Fruit fly (Drosophila melanogaster) whole organism, embryonic: ENCODE results near the gene CG15343.

Experiments
- Abd-B ChIP-seq: fragments of 200-800 bp; sonication (Bioruptor generic); optimal IDR thresholded peaks from 2 replicates; lab custom pipeline; 2018; ENCODE audit warnings: missing biosample characterization, mild to moderate bottlenecking, missing genetic modification characterization, moderate library complexity
- BEAF-32 ChIP-seq: fragments of 200-800 bp; sonication (Bioruptor generic); optimal IDR thresholded peaks from 3 replicates; lab custom pipeline; 2017; ENCODE audit warnings: missing biosample characterization, missing genetic modification characterization, mild to moderate bottlenecking, moderate library complexity, missing genetic modification reagents
- BtbVII ChIP-seq: fragments of 200-800 bp; sonication (Bioruptor generic); optimal IDR thresholded peaks from 3 replicates; lab custom pipeline; 2017; ENCODE audit warnings: missing biosample characterization, mild to moderate bottlenecking, missing genetic modification characterization
- CG10147 ChIP-seq: fragments of 200-800 bp; sonication (Bioruptor generic); optimal IDR thresholded peaks from 2 replicates; lab custom pipeline; 2019; ENCODE audit warnings: missing biosample characterization, mild to moderate bottlenecking, missing genetic modification characterization, moderate library complexity
- CG11093 ChIP-seq: fragments of 200-800 bp; sonication (Bioruptor generic); IDR thresholded peaks from 3 replicates; pipeline ENCODE4 v1.3.6; 2022; ENCODE audit warnings: missing biosample characterization, missing genetic modification characterization
- CG11456 ChIP-seq: fragments of 200-800 bp; sonication (Bioruptor generic); IDR thresholded peaks from 3 replicates; pipeline ENCODE4 v1.3.6; 2022; ENCODE audit warnings: missing biosample characterization, missing genetic modification characterization
- CG12104 ChIP-seq: fragments of 200-800 bp; sonication (Bioruptor generic); optimal IDR thresholded peaks from 3 replicates; lab custom pipeline; 2016; ENCODE audit warnings: missing biosample characterization, missing genetic modification characterization
- CG1233 ChIP-seq: fragments of 200-800 bp; sonication (Bioruptor generic); optimal IDR thresholded peaks from 4 replicates; lab custom pipeline; 2018; ENCODE audit warnings: missing biosample characterization, mild to moderate bottlenecking, missing genetic modification characterization
- CG14014 ChIP-seq: fragments of 200-800 bp; sonication (Bioruptor generic); IDR thresholded peaks from 2 replicates; pipeline ENCODE4 v1.3.6; 2022; ENCODE audit warnings: missing biosample characterization, missing genetic modification characterization
- CG14441 ChIP-seq: fragments of 200-800 bp; sonication (Bioruptor generic); IDR thresholded peaks from 2 replicates; pipeline ENCODE4 v1.3.6; 2022; ENCODE audit warnings: missing biosample characterization, missing genetic modification characterization
- CG15269 ChIP-seq: fragments of 200-800 bp; sonication (Bioruptor generic); optimal IDR thresholded peaks from 2 replicates; lab custom pipeline; 2018; ENCODE audit warnings: missing biosample characterization, mild to moderate bottlenecking, missing genetic modification characterization, moderate library complexity
- CG1529 ChIP-seq: fragments of 200-800 bp; sonication (Bioruptor generic); optimal IDR thresholded peaks from 3 replicates; lab custom pipeline; 2018; ENCODE audit warnings: missing biosample characterization, missing genetic modification characterization
- CG15479 ChIP-seq: fragments of 200-800 bp; sonication (Bioruptor generic); optimal IDR thresholded peaks from 3 replicates; lab custom pipeline; 2019; ENCODE audit warnings: missing biosample characterization, mild to moderate bottlenecking, missing genetic modification characterization, moderate library complexity
- CG18011 ChIP-seq: fragments of 200-800 bp; sonication (Bioruptor generic); optimal IDR thresholded peaks from 2 replicates; lab custom pipeline; 2017; ENCODE audit warnings: missing biosample characterization, missing genetic modification characterization, mild to moderate bottlenecking, moderate library complexity, missing genotype
- CG34422 ChIP-seq: fragments of 200-800 bp; sonication (Bioruptor generic); IDR thresholded peaks from 3 replicates; pipeline ENCODE4 v1.3.6; 2022; ENCODE audit warnings: missing biosample characterization, missing genetic modification characterization
- CG3726 ChIP-seq: fragments of 200-800 bp; sonication (Bioruptor generic); IDR thresholded peaks from 3 replicates; pipeline ENCODE4, ENCODE4 v1.3.6; 2022; ENCODE audit warnings: missing biosample characterization, missing genetic modification characterization
- CG4617 ChIP-seq: fragments of 200-800 bp; sonication (Bioruptor generic); optimal IDR thresholded peaks from 3 replicates; lab custom pipeline; 2016; ENCODE audit warnings: missing biosample characterization, missing genetic modification characterization, borderline replicate concordance
- CG6683 ChIP-seq: fragments of 200-800 bp; sonication (Bioruptor generic); optimal IDR thresholded peaks from 2 replicates; lab custom pipeline; 2017; ENCODE audit warnings: missing biosample characterization, mild to moderate bottlenecking, missing genetic modification characterization, missing genetic modification reagents
- CG6854 ChIP-seq: fragments of 200-800 bp; sonication (Bioruptor generic); optimal IDR thresholded peaks from 3 replicates; lab custom pipeline; 2017; ENCODE audit warnings: missing biosample characterization, mild to moderate bottlenecking, missing genetic modification characterization
- CG8765 ChIP-seq: fragments of 200-800 bp; sonication (Bioruptor generic); IDR thresholded peaks from 2 replicates; pipeline ENCODE4 v1.3.6; 2022; ENCODE audit warnings: missing biosample characterization, missing genetic modification characterization
- CG9215 ChIP-seq: fragments of 200-800 bp; sonication (Bioruptor generic); IDR thresholded peaks from 2 replicates; pipeline ENCODE4 v1.3.6; 2022; ENCODE audit warnings: missing biosample characterization, missing genetic modification characterization
- D19A ChIP-seq: fragments of 200-800 bp; optimal IDR thresholded peaks from 3 replicates; lab custom pipeline; 2019; ENCODE audit warnings: missing biosample characterization, mild to moderate bottlenecking, missing genetic modification characterization, moderate library complexity
- Dip2 ChIP-seq: fragments of 200-800 bp; sonication (Bioruptor generic); IDR thresholded peaks from 2 replicates; pipeline ENCODE4 v1.3.6; 2022; ENCODE audit warnings: missing biosample characterization, missing genetic modification characterization
- H15 ChIP-seq: fragments of 200-800 bp; sonication (Bioruptor generic); IDR thresholded peaks from 3 replicates; pipeline ENCODE4 v1.3.6; 2022; ENCODE audit warnings: missing biosample characterization, missing genetic modification characterization
- HHEX ChIP-seq: fragments of 200-800 bp; sonication (Bioruptor generic); optimal IDR thresholded peaks from 3 replicates; lab custom pipeline; 2017; ENCODE audit warnings: missing biosample characterization, mild to moderate bottlenecking, missing genetic modification characterization, missing genetic modification reagents
- Hr3 ChIP-seq: fragments of 200-800 bp; sonication (Bioruptor generic); optimal IDR thresholded peaks from 3 replicates; lab custom pipeline; 2016; ENCODE audit warnings: missing biosample characterization, missing genetic modification characterization
- Scr ChIP-seq: fragments of 200-800 bp; sonication (Bioruptor generic); IDR thresholded peaks from 2 replicates; pipeline ENCODE4 v1.3.6; 2022; ENCODE audit warnings: missing biosample characterization, missing genetic modification characterization; ENCODE audit not compliant: partially characterized antibody
- Sox100B ChIP-seq: fragments of 200-800 bp; sonication (Bioruptor generic); optimal IDR thresholded peaks from 3 replicates; lab custom pipeline; 2018; ENCODE audit warnings: missing biosample characterization, mild to moderate bottlenecking, missing genetic modification characterization
- Sox102F ChIP-seq: fragments of 200-800 bp; sonication (Bioruptor generic); optimal IDR thresholded peaks from 2 replicates; lab custom pipeline; 2018; ENCODE audit warnings: missing biosample characterization, mild to moderate bottlenecking, missing genetic modification characterization, moderate library complexity
- Usf ChIP-seq: fragments of 200-800 bp; sonication (Bioruptor generic); optimal IDR thresholded peaks from 2 replicates; lab custom pipeline; 2017; ENCODE audit warnings: missing genotype, missing biosample characterization, missing genetic modification characterization
- cad ChIP-seq: fragments of >200 bp; optimal IDR thresholded peaks from 2 replicates; lab custom pipeline; 2017; ENCODE audit warnings: missing biosample characterization, missing genetic modification characterization
- crol ChIP-seq: fragments of 200-800 bp; sonication (Bioruptor generic); IDR thresholded peaks from 2 replicates; pipeline ENCODE4 v1.3.6; 2022; ENCODE audit warnings: missing biosample characterization, missing genetic modification characterization
- danr ChIP-seq: fragments of 200-800 bp; sonication (Bioruptor generic); IDR thresholded peaks from 2 replicates; pipeline ENCODE4 v1.3.6; 2022; ENCODE audit warnings: missing biosample characterization, missing genetic modification characterization
- dmrt99B ChIP-seq: fragments of 200-800 bp; sonication (Bioruptor generic); optimal IDR thresholded peaks from 2 replicates; lab custom pipeline; 2018; ENCODE audit warnings: missing biosample characterization, mild to moderate bottlenecking, missing genetic modification characterization, moderate library complexity
- gcm2 ChIP-seq: fragments of 200-800 bp; sonication (Bioruptor generic); optimal IDR thresholded peaks from 2 replicates; lab custom pipeline; 2016; ENCODE audit warnings: missing biosample characterization, missing genetic modification characterization
- kah ChIP-seq: fragments of 200-800 bp; sonication (Bioruptor generic); optimal IDR thresholded peaks from 2 replicates; lab custom pipeline; 2018; ENCODE audit warnings: missing biosample characterization, mild to moderate bottlenecking, missing genetic modification characterization
- knrl ChIP-seq: fragments of 200-800 bp; sonication (Bioruptor generic); IDR thresholded peaks from 3 replicates; pipeline ENCODE4 v1.3.6; 2022; ENCODE audit warnings: missing biosample characterization, missing genetic modification characterization; ENCODE audit not compliant: partially characterized antibody
- lov ChIP-seq, 2 experiments: fragments of 200-800 bp in 1 of 2; fragments of >200 bp in 1 of 2; sonication (Bioruptor generic) in 1 of 2; IDR thresholded peaks in 1 of 2; optimal IDR thresholded peaks in 1 of 2; 2 replicates in 1 of 2; 3 replicates in 1 of 2; pipeline versions ENCODE4 v1.3.6 to Lab custom; 2017 to 2022; ENCODE audit warnings: missing biosample characterization in 1 of 2, missing genetic modification characterization in 1 of 2
- mam ChIP-seq: fragments of 200-800 bp; sonication (Bioruptor generic); optimal IDR thresholded peaks from 3 replicates; lab custom pipeline; 2016; ENCODE audit warnings: missing biosample characterization, missing genetic modification characterization
- mld ChIP-seq: fragments of 200-800 bp; sonication (Bioruptor generic); IDR thresholded peaks from 3 replicates; pipeline ENCODE4 v1.3.6; 2022; ENCODE audit warnings: missing biosample characterization, missing genetic modification characterization; ENCODE audit not compliant: partially characterized antibody
- nerfin-1 ChIP-seq: fragments of 200-800 bp; sonication (Bioruptor generic); optimal IDR thresholded peaks from 3 replicates; lab custom pipeline; 2019; ENCODE audit warnings: missing biosample characterization, mild to moderate bottlenecking, missing genetic modification characterization, moderate library complexity
- pzg ChIP-seq: fragments of 200-800 bp; sonication (Bioruptor generic); optimal IDR thresholded peaks from 3 replicates; lab custom pipeline; 2018; ENCODE audit warnings: missing biosample characterization, mild to moderate bottlenecking, missing genetic modification characterization, moderate library complexity
- tap ChIP-seq: fragments of 200-800 bp; optimal IDR thresholded peaks from 3 replicates; lab custom pipeline; 2019; ENCODE audit warnings: missing biosample characterization, mild to moderate bottlenecking, missing genetic modification characterization, moderate library complexity
- toy ChIP-seq: fragments of 200-800 bp; sonication (Bioruptor generic); IDR thresholded peaks from 2 replicates; pipeline ENCODE4 v1.3.6; 2022; ENCODE audit warnings: missing biosample characterization, missing genetic modification characterization
- twi ChIP-seq: fragments of 200-800 bp; optimal IDR thresholded peaks from 2 replicates; lab custom pipeline; 2019; ENCODE audit warnings: missing biosample characterization, mild to moderate bottlenecking, missing genetic modification characterization, moderate library complexity
- unpg ChIP-seq: fragments of 200-800 bp; sonication (Bioruptor generic); optimal IDR thresholded peaks from 3 replicates; lab custom pipeline; 2018; ENCODE audit warnings: missing biosample characterization, mild to moderate bottlenecking, missing genetic modification characterization, moderate library complexity
- zf30C ChIP-seq: fragments of 200-800 bp; sonication (Bioruptor generic); optimal IDR thresholded peaks from 3 replicates; lab custom pipeline; 2018; ENCODE audit warnings: missing biosample characterization, mild to moderate bottlenecking, missing genetic modification characterization
- zfh2 ChIP-seq: fragments of 200-800 bp; sonication (Bioruptor generic); optimal IDR thresholded peaks from 2 replicates; lab custom pipeline; 2016; ENCODE audit warnings: missing biosample characterization, missing genetic modification characterization

The CG15343 gene

DNA sequence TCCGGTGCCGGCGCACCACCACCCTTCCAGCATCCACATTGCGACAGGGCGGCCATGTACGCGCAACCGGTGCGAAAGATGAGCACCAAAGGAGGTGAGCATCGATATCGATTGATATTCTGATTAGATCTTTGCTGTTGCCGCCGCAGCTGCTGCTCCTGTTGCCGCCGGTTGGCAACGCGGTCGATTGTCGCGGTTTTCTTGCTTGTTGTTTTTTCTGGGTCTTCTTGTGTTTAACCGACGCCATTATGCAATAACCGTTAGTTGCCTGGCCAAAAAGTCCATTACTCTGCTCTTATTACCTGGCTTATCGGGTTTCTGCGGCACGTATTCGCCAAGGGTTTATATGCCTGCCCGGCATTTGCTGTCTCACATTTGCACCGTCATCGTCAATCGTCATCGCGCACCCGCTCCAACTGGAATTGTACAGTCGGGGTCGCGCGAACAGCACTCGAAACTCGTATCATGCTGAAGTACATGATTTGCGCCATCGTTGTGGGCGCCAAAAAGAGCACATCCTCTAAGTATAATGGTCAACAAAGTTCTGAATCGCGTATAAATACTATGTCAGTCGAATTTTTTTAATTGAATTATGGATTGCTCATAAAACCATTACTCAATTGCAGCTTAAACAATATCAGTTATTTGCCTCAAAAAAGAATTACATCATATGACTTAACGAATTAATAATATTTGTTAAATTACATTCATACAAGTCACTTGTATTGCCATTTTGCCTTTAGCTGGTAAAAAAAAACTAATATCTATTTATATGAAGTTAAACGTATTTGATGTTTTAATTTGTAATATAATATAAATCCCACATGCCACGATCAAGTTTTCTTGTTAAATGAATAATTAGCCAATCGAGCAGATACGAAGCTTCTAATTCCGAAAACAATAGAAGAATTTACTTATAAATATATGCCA lies 29.4 kb downstream of the CG15343 start, which contains the start of gene sni (continued):
- no peak for TF ChIP-seq CG1233
- TF ChIP-seq pzg (GFP tag; lab: Kevin White, UChicago): peak; percentile 4
- TF ChIP-seq knrl (GFP tag; lab: Robert Waterston, UW): no peak
- no peak for TF ChIP-seq CG14014 (GFP tag; lab: Robert Waterston, UW)
- TF ChIP-seq H15 (GFP tag; lab: Robert Waterston, UW): no peak
- no peak for TF ChIP-seq CG8765
- no peak for TF ChIP-seq D19A (tag; lab: Kevin White, UChicago)
- TF ChIP-seq Scr (GFP tag; lab: Robert Waterston, UW): peak; percentile 49
- TF ChIP-seq cad (GFP tag; lab: Kevin White, UChicago): no peak
- no peak for TF ChIP-seq CG6683 (GFP tag; lab: Kevin White, UChicago)
- TF ChIP-seq CG4617 (GFP tag; lab: Kevin White, UChicago): no peak
- TF ChIP-seq Sox102F (GFP tag; lab: Kevin White, UChicago): no peak
- TF ChIP-seq mam: peak; percentile 13
- TF ChIP-seq zf30C (GFP tag; lab: Kevin White, UChicago): no peak
- no peak for TF ChIP-seq CG6854 (GFP tag; lab: Kevin White, UChicago)
- no peak for TF ChIP-seq CG3726 (GFP tag; lab: Robert Waterston, UW)
- no peak for TF ChIP-seq CG11093 (GFP tag; lab: Robert Waterston, UW)
- no peak for TF ChIP-seq Usf (GFP tag; lab: Kevin White, UChicago)
- TF ChIP-seq danr (GFP tag; lab: Robert Waterston, UW): no peak
- TF ChIP-seq mld (GFP tag; lab: Robert Waterston, UW): no peak
- no peak for TF ChIP-seq twi (tag; lab: Kevin White, UChicago)
- TF ChIP-seq Sox100B (GFP tag; lab: Kevin White, UChicago): no peak
- TF ChIP-seq HHEX (GFP tag; lab: Kevin White, UChicago): no peak
- TF ChIP-seq CG12104 (GFP tag; lab: Kevin White, UChicago): no peak
- TF ChIP-seq toy: no peak
- TF ChIP-seq Hr3 (GFP tag; lab: Kevin White, UChicago): no peak
- TF ChIP-seq CG15269 (tag; lab: Kevin White, UChicago): no peak
- no peak for TF ChIP-seq CG18011 (GFP tag; lab: Kevin White, UChicago)
- TF ChIP-seq unpg: peak; percentile 1
- no peak for TF ChIP-seq CG34422 (GFP tag; lab: Robert Waterston, UW)
- TF ChIP-seq CG14441 (GFP tag; lab: Robert Waterston, UW): 0 out of 2 replicates have a peak, but pooled peaks have one; percentile 10
- TF ChIP-seq CG11456 (GFP tag; lab: Robert Waterston, UW): 0 out of 3 replicates have a peak, but pooled peaks have one; percentile 17
- no peak for TF ChIP-seq CG1529 (GFP tag; lab: Kevin White, UChicago)
- TF ChIP-seq dmrt99B: no peak
- no peak for TF ChIP-seq tap (tag; lab: Kevin White, UChicago)
- no peak for TF ChIP-seq CG10147 (GFP tag; lab: Kevin White, UChicago)
- TF ChIP-seq BEAF-32 (GFP tag; lab: Kevin White, UChicago): no peak
- no peak for TF ChIP-seq kah (GFP tag; lab: Kevin White, UChicago)
- peak; percentile 40 for TF ChIP-seq CG15479 (GFP tag; lab: Kevin White, UChicago)
- no peak for TF ChIP-seq crol (GFP tag; lab: Robert Waterston, UW)
- no peak for TF ChIP-seq lov (optimal IDR thresholded peaks at IDR 0.05; lab: Kevin White, UChicago)
- TF ChIP-seq lov (GFP tag; IDR thresholded peaks at IDR 0.05; lab: Robert Waterston, UW): no peak
- no peak for TF ChIP-seq CG9215 (GFP tag; lab: Robert Waterston, UW)
- TF ChIP-seq zfh2: no peak
- TF ChIP-seq nerfin-1: no peak
- no peak for TF ChIP-seq Abd-B
- TF ChIP-seq gcm2 (GFP tag; lab: Kevin White, UChicago): no peak
- peak; percentile 1 for TF ChIP-seq BtbVII (GFP tag; lab: Kevin White, UChicago)
- TF ChIP-seq Dip2: no peak
